Fruit fly (Drosophila melanogaster) whole organism, embryonic: ENCODE data around the gene OtopLb.
A peak's percentile ranks its signal among the peaks of the same experiment; 100 is the strongest.

Experiments
- Antp ChIP-seq: fragments of 200-800 bp; sonication (Bioruptor generic); optimal IDR thresholded peaks from 3 replicates; lab custom pipeline; 2016; ENCODE audit warnings: missing biosample characterization, missing genetic modification characterization
- CG11723 ChIP-seq: fragments of 200-800 bp; sonication (Bioruptor generic); optimal IDR thresholded peaks from 2 replicates; lab custom pipeline; 2017; ENCODE audit warnings: missing biosample characterization, mild to moderate bottlenecking, missing genetic modification characterization
- CG13123 ChIP-seq: fragments of 200-800 bp; sonication (Bioruptor generic); optimal IDR thresholded peaks from 2 replicates; lab custom pipeline; 2016; ENCODE audit warnings: missing biosample characterization, missing genetic modification characterization
- CG17186 ChIP-seq: fragments of 200-800 bp; sonication (Bioruptor generic); optimal IDR thresholded peaks from 3 replicates; lab custom pipeline; 2017; ENCODE audit warnings: missing biosample characterization, missing genetic modification reagents, missing genetic modification characterization
- CG17568 ChIP-seq: fragments of 200-800 bp; sonication (Bioruptor generic); optimal IDR thresholded peaks from 2 replicates; lab custom pipeline; 2018; ENCODE audit warnings: missing biosample characterization, mild to moderate bottlenecking, missing genetic modification characterization, moderate library complexity
- CG17912 ChIP-seq: fragments of 200-800 bp; sonication (Bioruptor generic); optimal IDR thresholded peaks from 2 replicates; lab custom pipeline; 2018; ENCODE audit warnings: missing biosample characterization, mild to moderate bottlenecking, missing genetic modification characterization
- CG18476 ChIP-seq: fragments of 200-800 bp; sonication (Bioruptor generic); optimal IDR thresholded peaks from 2 replicates; lab custom pipeline; 2016; ENCODE audit warnings: missing biosample characterization, mild to moderate bottlenecking, missing genetic modification characterization
- CG2120 ChIP-seq: fragments of 200-800 bp; sonication (Bioruptor generic); optimal IDR thresholded peaks from 3 replicates; lab custom pipeline; 2016; ENCODE audit warnings: missing biosample characterization, missing genetic modification characterization
- CG2129 ChIP-seq: fragments of 200-800 bp; sonication (Bioruptor generic); IDR thresholded peaks from 2 replicates; pipeline ENCODE4 v1.3.6; 2022; ENCODE audit warnings: missing biosample characterization, missing genetic modification characterization; ENCODE audit not compliant: partially characterized antibody
- CG2712 ChIP-seq: fragments of 200-800 bp; optimal IDR thresholded peaks from 3 replicates; lab custom pipeline; 2019; ENCODE audit warnings: missing biosample characterization, mild to moderate bottlenecking, missing genetic modification characterization, moderate library complexity
- CG32772 ChIP-seq: fragments of 200-800 bp; sonication (Bioruptor generic); IDR thresholded peaks from 2 replicates; pipeline ENCODE4 v1.3.6; 2022; ENCODE audit warnings: missing biosample characterization, missing genetic modification characterization
- CG3281 ChIP-seq: fragments of 200-800 bp; sonication (Bioruptor generic); optimal IDR thresholded peaks from 3 replicates; lab custom pipeline; 2017; ENCODE audit warnings: missing biosample characterization, mild to moderate bottlenecking, missing genetic modification characterization
- CG34376 ChIP-seq: fragments of 200-800 bp; sonication (Bioruptor generic); optimal IDR thresholded peaks from 2 replicates; lab custom pipeline; 2018; ENCODE audit warnings: missing biosample characterization, mild to moderate bottlenecking, missing genetic modification characterization
- CG3838 ChIP-seq: fragments of 200-800 bp; sonication (Bioruptor generic); optimal IDR thresholded peaks from 3 replicates; lab custom pipeline; 2016; ENCODE audit warnings: missing biosample characterization, missing genetic modification characterization
- CG3847 ChIP-seq: fragments of 200-800 bp; sonication (Bioruptor generic); IDR thresholded peaks from 2 replicates; pipeline ENCODE4 v1.3.6; 2022; ENCODE audit warnings: missing biosample characterization, missing genetic modification characterization
- CG42726 ChIP-seq: fragments of 200-800 bp; sonication (Bioruptor generic); IDR thresholded peaks from 2 replicates; pipeline ENCODE4 v1.3.6; 2022; ENCODE audit warnings: missing biosample characterization, missing genetic modification characterization; ENCODE audit not compliant: partially characterized antibody
- CG4730 ChIP-seq: fragments of 200-800 bp; sonication (Bioruptor generic); IDR thresholded peaks from 2 replicates; pipeline ENCODE4 v1.3.6; 2022; ENCODE audit warnings: missing biosample characterization, missing genetic modification characterization
- CG6854 ChIP-seq: fragments of 200-800 bp; sonication (Bioruptor generic); optimal IDR thresholded peaks from 3 replicates; lab custom pipeline; 2017; ENCODE audit warnings: missing biosample characterization, mild to moderate bottlenecking, missing genetic modification characterization
- CG9817 ChIP-seq: fragments of 200-800 bp; sonication (Bioruptor generic); optimal IDR thresholded peaks from 2 replicates; lab custom pipeline; 2018; ENCODE audit warnings: missing biosample characterization, mild to moderate bottlenecking, missing genetic modification characterization, moderate library complexity
- D ChIP-seq, 2 experiments: fragments of 200-800 bp in 1 of 2; fragments of >200 bp in 1 of 2; sonication (Bioruptor generic) in 1 of 2; optimal IDR thresholded peaks; 2 replicates in 1 of 2; 3 replicates in 1 of 2; lab custom pipeline; 2017; ENCODE audit warnings: mild to moderate bottlenecking in 1 of 2, missing biosample characterization in 1 of 2, missing genetic modification characterization in 1 of 2, missing genetic modification reagents in 1 of 2
- Deaf1 ChIP-seq: fragments of 200-800 bp; optimal IDR thresholded peaks from 3 replicates; lab custom pipeline; 2019; ENCODE audit warnings: missing biosample characterization, mild to moderate bottlenecking, missing genetic modification characterization, moderate library complexity
- Eip74EF ChIP-seq, 2 experiments: fragments of 200-800 bp in 1 of 2; fragments of >200 bp in 1 of 2; sonication (Bioruptor generic) in 1 of 2; optimal IDR thresholded peaks; 2 replicates each; lab custom pipeline; 2017 to 2019; ENCODE audit warnings: missing biosample characterization in 2 of 2, missing genetic modification characterization in 2 of 2, mild to moderate bottlenecking in 1 of 2, moderate library complexity in 1 of 2
- HHEX ChIP-seq: fragments of 200-800 bp; sonication (Bioruptor generic); optimal IDR thresholded peaks from 3 replicates; lab custom pipeline; 2017; ENCODE audit warnings: missing biosample characterization, mild to moderate bottlenecking, missing genetic modification characterization, missing genetic modification reagents
- Hey ChIP-seq: fragments of 200-800 bp; sonication (Bioruptor generic); optimal IDR thresholded peaks from 3 replicates; lab custom pipeline; 2018; ENCODE audit warnings: missing biosample characterization, mild to moderate bottlenecking, missing genetic modification characterization
- Hr39 ChIP-seq: fragments of >200 bp; optimal IDR thresholded peaks from 2 replicates; lab custom pipeline; 2017
- Hr51 ChIP-seq, 2 experiments: fragments of 200-800 bp; sonication (Bioruptor generic); optimal IDR thresholded peaks; 2 replicates in 1 of 2; 3 replicates in 1 of 2; lab custom pipeline; 2016 to 2018; ENCODE audit warnings: missing biosample characterization in 2 of 2, missing genetic modification characterization in 2 of 2, mild to moderate bottlenecking in 1 of 2, moderate library complexity in 1 of 2
- Mad ChIP-seq: fragments of 200-800 bp; sonication (Bioruptor generic); optimal IDR thresholded peaks from 2 replicates; lab custom pipeline; 2016; ENCODE audit warnings: missing biosample characterization, missing genetic modification characterization
- Mes4 ChIP-seq: fragments of 200-800 bp; sonication (Bioruptor generic); optimal IDR thresholded peaks from 2 replicates; lab custom pipeline; 2016; ENCODE audit warnings: missing biosample characterization, missing genetic modification characterization
- Rfx ChIP-seq: fragments of 200-800 bp; sonication (Bioruptor generic); IDR thresholded peaks from 2 replicates; pipeline ENCODE4 v1.3.6; 2022; ENCODE audit warnings: missing biosample characterization, missing genetic modification characterization
- YL-1 ChIP-seq: fragments of 200-800 bp; sonication (Bioruptor generic); optimal IDR thresholded peaks from 3 replicates; lab custom pipeline; 2017; ENCODE audit warnings: missing biosample characterization, mild to moderate bottlenecking, missing genetic modification characterization
- btn ChIP-seq: fragments of 200-800 bp; sonication (Bioruptor generic); optimal IDR thresholded peaks from 2 replicates; lab custom pipeline; 2016; ENCODE audit warnings: missing biosample characterization, missing genetic modification characterization
- crol ChIP-seq: fragments of 200-800 bp; sonication (Bioruptor generic); IDR thresholded peaks from 2 replicates; pipeline ENCODE4 v1.3.6; 2022; ENCODE audit warnings: missing biosample characterization, missing genetic modification characterization
- cwo ChIP-seq: fragments of 200-800 bp; sonication (Bioruptor generic); optimal IDR thresholded peaks from 3 replicates; lab custom pipeline; 2017; ENCODE audit warnings: missing biosample characterization, missing genetic modification characterization, mild to moderate bottlenecking, moderate library complexity, missing genetic modification reagents
- dan ChIP-seq: fragments of 200-800 bp; sonication (Bioruptor generic); IDR thresholded peaks from 2 replicates; pipeline ENCODE4 v1.3.6; 2022; ENCODE audit warnings: missing biosample characterization, missing genetic modification characterization
- dmrt99B ChIP-seq: fragments of 200-800 bp; sonication (Bioruptor generic); optimal IDR thresholded peaks from 2 replicates; lab custom pipeline; 2018; ENCODE audit warnings: missing biosample characterization, mild to moderate bottlenecking, missing genetic modification characterization, moderate library complexity
- dysf ChIP-seq: fragments of 200-800 bp; sonication (Bioruptor generic); IDR thresholded peaks from 3 replicates; pipeline ENCODE4 v1.3.6; 2022; ENCODE audit warnings: missing biosample characterization, missing genetic modification characterization
- gsb ChIP-seq: fragments of 200-800 bp; sonication (Bioruptor generic); IDR thresholded peaks from 2 replicates; pipeline ENCODE4 v1.3.6; 2022; ENCODE audit warnings: missing biosample characterization, missing genetic modification characterization
- gsb-n ChIP-seq: fragments of 200-800 bp; sonication (Bioruptor generic); optimal IDR thresholded peaks from 3 replicates; lab custom pipeline; 2018; ENCODE audit warnings: missing biosample characterization, mild to moderate bottlenecking, missing genetic modification characterization
- ken ChIP-seq: fragments of 200-800 bp; sonication (Bioruptor generic); IDR thresholded peaks from 3 replicates; pipeline ENCODE4 v1.3.6; 2022; ENCODE audit warnings: missing biosample characterization, missing genetic modification characterization
- klu ChIP-seq: fragments of 200-800 bp; sonication (Bioruptor generic); IDR thresholded peaks from 2 replicates; pipeline ENCODE4 v1.3.6; 2022; ENCODE audit warnings: missing biosample characterization, missing genetic modification characterization
- ranshi ChIP-seq: fragments of 200-800 bp; sonication (Bioruptor generic); IDR thresholded peaks from 2 replicates; pipeline ENCODE4 v1.3.6; 2022; ENCODE audit warnings: missing biosample characterization, missing genetic modification characterization
- repo ChIP-seq: fragments of 200-800 bp; sonication (Bioruptor generic); optimal IDR thresholded peaks from 2 replicates; lab custom pipeline; 2016; ENCODE audit warnings: missing biosample characterization, missing genetic modification characterization
- sens ChIP-seq: fragments of 200-800 bp; sonication (Bioruptor generic); peaks from one replicate; lab custom pipeline; 2016; ENCODE audit warnings: missing biosample characterization, missing genetic modification characterization
- sna ChIP-seq: fragments of 200-800 bp; sonication (Bioruptor generic); IDR thresholded peaks from 2 replicates; pipeline ENCODE4 v1.3.6; 2022; ENCODE audit warnings: missing biosample characterization, missing genetic modification characterization; ENCODE audit not compliant: partially characterized antibody
- sqz ChIP-seq: fragments of 200-800 bp; sonication (Bioruptor generic); optimal IDR thresholded peaks from 3 replicates; lab custom pipeline; 2018; ENCODE audit warnings: missing biosample characterization, mild to moderate bottlenecking, missing genetic modification characterization
- tap ChIP-seq: fragments of 200-800 bp; optimal IDR thresholded peaks from 3 replicates; lab custom pipeline; 2019; ENCODE audit warnings: missing biosample characterization, mild to moderate bottlenecking, missing genetic modification characterization, moderate library complexity
- trem ChIP-seq: fragments of 200-800 bp; optimal IDR thresholded peaks from 3 replicates; lab custom pipeline; 2019; ENCODE audit warnings: missing biosample characterization, mild to moderate bottlenecking, missing genetic modification characterization, moderate library complexity
- wor ChIP-seq: fragments of 200-800 bp; sonication (Bioruptor generic); IDR thresholded peaks from 2 replicates; pipeline ENCODE4 v1.3.6; 2022; ENCODE audit warnings: missing biosample characterization, missing genetic modification characterization
- zfh2 ChIP-seq: fragments of 200-800 bp; sonication (Bioruptor generic); optimal IDR thresholded peaks from 2 replicates; lab custom pipeline; 2016; ENCODE audit warnings: missing biosample characterization, missing genetic modification characterization

OtopLb gene

dm6 chr2L:3301755-3302499 lies 21.6 kb upstream of the OtopLb start (continued):
- peak; percentile 99 for TF ChIP-seq CG13123 (GFP tag; lab: Kevin White, UChicago)
- TF ChIP-seq Hr51 (GFP tag; optimal IDR thresholded peaks at IDR 0.05; lab: Kevin White, UChicago): peak; percentile 99 to 100
- peak in 1 of 2 experiments; percentile 98 for TF ChIP-seq Eip74EF (GFP tag; optimal IDR thresholded peaks at IDR 0.05; lab: Kevin White, UChicago)
- peak; percentile 99 for TF ChIP-seq CG17568 (GFP tag; lab: Kevin White, UChicago)
- peak; percentile 100 for TF ChIP-seq dysf
- peak; percentile 100 for TF ChIP-seq CG2120 (GFP tag; lab: Kevin White, UChicago)
- TF ChIP-seq wor (GFP tag; lab: Robert Waterston, UW): peak; percentile 97
- peak; percentile 100 for TF ChIP-seq sens (GFP tag; lab: Kevin White, UChicago)
- TF ChIP-seq Mes4 (GFP tag; lab: Kevin White, UChicago): peak; percentile 99
- TF ChIP-seq tap: peak; percentile 99
- peak; percentile 99 for TF ChIP-seq cwo
- peak; percentile 99 for TF ChIP-seq btn
- TF ChIP-seq CG6854 (GFP tag; lab: Kevin White, UChicago): peak; percentile 99
- no peak for TF ChIP-seq CG42726 (GFP tag; lab: Robert Waterston, UW)
- peak; percentile 100 for TF ChIP-seq CG11723 (GFP tag; lab: Kevin White, UChicago)
- TF ChIP-seq CG4730 (GFP tag; lab: Robert Waterston, UW): peak; percentile 99
- TF ChIP-seq D (optimal IDR thresholded peaks at IDR 0.05; lab: Kevin White, UChicago): no peak
- TF ChIP-seq D (GFP tag; optimal IDR thresholded peaks at IDR 0.05; lab: Kevin White, UChicago): peak; percentile 100
- peak; percentile 99 for TF ChIP-seq ken (GFP tag; lab: Robert Waterston, UW)
- TF ChIP-seq CG17186: peak; percentile 97
- peak; percentile 91 for TF ChIP-seq Deaf1 (tag; lab: Kevin White, UChicago)
- TF ChIP-seq Hr39 (lab: Kevin White, UChicago): no peak
- peak; percentile 100 for TF ChIP-seq CG3281
- peak; percentile 37; the same call in 1 of the 2 replicates for TF ChIP-seq sna
- peak; percentile 100 for TF ChIP-seq CG9817 (tag; lab: Kevin White, UChicago)
- TF ChIP-seq CG3847 (GFP tag; lab: Robert Waterston, UW): peak; percentile 100
- TF ChIP-seq dmrt99B (tag; lab: Kevin White, UChicago): peak; percentile 99
- peak; percentile 100 for TF ChIP-seq Rfx (GFP tag; lab: Robert Waterston, UW)
- TF ChIP-seq zfh2 (GFP tag; lab: Kevin White, UChicago): peak; percentile 100
- peak; percentile 98 for TF ChIP-seq CG3838 (GFP tag; lab: Kevin White, UChicago)
- TF ChIP-seq gsb (GFP tag; lab: Robert Waterston, UW): peak; percentile 99
- peak; percentile 100 for TF ChIP-seq CG34376
- peak; percentile 99 for TF ChIP-seq CG2712
- peak; percentile 97 for TF ChIP-seq crol
- TF ChIP-seq Mad (GFP tag; lab: Kevin White, UChicago): peak; percentile 100
- TF ChIP-seq repo (GFP tag; lab: Kevin White, UChicago): peak; percentile 100
- peak; percentile 99 for TF ChIP-seq sqz (GFP tag; lab: Kevin White, UChicago)
- no peak for TF ChIP-seq CG2129 (GFP tag; lab: Robert Waterston, UW)
- peak; percentile 99 for TF ChIP-seq YL-1
- TF ChIP-seq ranshi: peak; percentile 99
- TF ChIP-seq Hey (tag; lab: Kevin White, UChicago): peak; percentile 99
- TF ChIP-seq HHEX (GFP tag; lab: Kevin White, UChicago): peak; percentile 100
- TF ChIP-seq trem (tag; lab: Kevin White, UChicago): peak; percentile 96
- peak; percentile 99 for TF ChIP-seq CG32772 (GFP tag; lab: Robert Waterston, UW)
- peak; percentile 99 for TF ChIP-seq CG17912
- TF ChIP-seq Antp: peak; percentile 100
- peak; percentile 99 for TF ChIP-seq CG18476 (GFP tag; lab: Kevin White, UChicago)
- TF ChIP-seq dan (GFP tag; lab: Robert Waterston, UW): peak; percentile 95
- TF ChIP-seq gsb-n: peak; percentile 99
- peak; percentile 99 for TF ChIP-seq klu (GFP tag; lab: Robert Waterston, UW)
